Worm (Caenorhabditis elegans) whole organism, early embryonic: ENCODE measurements around the gene srw-127.

Experiments used
- B0310.2 ChIP-seq: sonication (generic microtip); optimal IDR thresholded peaks from 2 replicates; lab custom pipeline; 2016; ENCODE audit warnings: mild to moderate bottlenecking, missing genetic modification characterization, missing compliant biosample characterization
- F13C5.2 ChIP-seq: sonication (generic microtip); optimal IDR thresholded peaks from 2 replicates; lab custom pipeline; 2017; ENCODE audit warnings: mild to moderate bottlenecking, missing genetic modification characterization, inconsistent platforms, missing compliant biosample characterization
- aly-1 ChIP-seq: sonication (generic microtip); optimal IDR thresholded peaks from 2 replicates; lab custom pipeline; 2016; ENCODE audit warnings: missing genetic modification characterization, missing compliant biosample characterization
- ama-1 ChIP-seq: fragments of 150-350 bp; optimal IDR thresholded peaks from 2 replicates; lab custom pipeline; 2014
- ceh-13 ChIP-seq: fragments of 200-800 bp; sonication (Bioruptor generic); optimal IDR thresholded peaks from 2 replicates; lab custom pipeline; 2018; ENCODE audit warnings: mild to moderate bottlenecking, missing genetic modification characterization, missing compliant biosample characterization
- ceh-36 ChIP-seq: sonication (generic microtip); optimal IDR thresholded peaks from 2 replicates; lab custom pipeline; 2016; ENCODE audit warnings: missing genetic modification characterization, inconsistent platforms, missing compliant biosample characterization
- ets-7 ChIP-seq: sonication (generic microtip); optimal IDR thresholded peaks from 2 replicates; lab custom pipeline; 2016; ENCODE audit warnings: missing genotype, missing genetic modification characterization, missing compliant biosample characterization
- flt-1 ChIP-seq: fragments of 200-800 bp; sonication (Bioruptor generic); IDR thresholded peaks from 2 replicates; pipeline ENCODE4 v1.3.6; 2022; ENCODE audit warnings: missing genetic modification characterization, missing compliant biosample characterization
- hmbx-1 ChIP-seq: sonication (generic microtip); optimal IDR thresholded peaks from 2 replicates; lab custom pipeline; 2016; ENCODE audit warnings: mild to moderate bottlenecking, missing genetic modification characterization, missing compliant biosample characterization
- hmg-4 ChIP-seq: fragments of 200-800 bp; sonication (Bioruptor generic); optimal IDR thresholded peaks from 2 replicates; lab custom pipeline; 2018; ENCODE audit warnings: mild to moderate bottlenecking, missing genetic modification characterization, missing compliant biosample characterization
- hnd-1 ChIP-seq: sonication (generic microtip); optimal IDR thresholded peaks from 2 replicates; lab custom pipeline; 2016; ENCODE audit warnings: missing genetic modification characterization, missing compliant biosample characterization
- pes-1 ChIP-seq: fragments of 200-800 bp; sonication (Bioruptor generic); IDR thresholded peaks from 2 replicates; pipeline ENCODE4 v1.3.6; 2022; ENCODE audit warnings: missing genetic modification reagents, missing genetic modification characterization, missing compliant biosample characterization
- scrt-1 ChIP-seq: fragments of 200-800 bp; sonication (Bioruptor generic); IDR thresholded peaks from 2 replicates; pipeline ENCODE4 v1.3.6; 2022; ENCODE audit warnings: missing genetic modification characterization, missing compliant biosample characterization
- sea-1 ChIP-seq: fragments of 200-800 bp; sonication (Bioruptor generic); conservative IDR thresholded peaks from 2 replicates; pipeline ENCODE4 v1.3.6; 2022; ENCODE audit warnings: missing genetic modification characterization, missing compliant biosample characterization
- tbx-11 ChIP-seq: fragments of 200-800 bp; sonication (Bioruptor generic); IDR thresholded peaks from 2 replicates; pipeline ENCODE4 v1.3.6; 2022; ENCODE audit warnings: missing genetic modification characterization, missing compliant biosample characterization
- tbx-37 ChIP-seq: fragments of 200-800 bp; sonication (Bioruptor generic); conservative IDR thresholded peaks from 2 replicates; pipeline ENCODE4 v1.3.6; 2022; ENCODE audit warnings: missing genetic modification reagents, missing genetic modification characterization, missing compliant biosample characterization
- tra-4 ChIP-seq: sonication (generic microtip); optimal IDR thresholded peaks from 2 replicates; lab custom pipeline; 2017; ENCODE audit warnings: missing genetic modification characterization, missing compliant biosample characterization

srw-127 gene

ce11 chrV:6987673-6988072 is 25.0 kb upstream of the srw-127 start, which contains the start of gene nhr-139:
Gene nhr-139, minus strand, starts transcription at chrV:6987773.
- TF ChIP-seq ceh-13 (GFP tag; lab: Kevin White, UChicago), result no peak
- no peak for TF ChIP-seq flt-1
- TF ChIP-seq aly-1 (tag; lab: Kevin White, UChicago), result no peak
- TF ChIP-seq hnd-1 (tag; lab: Kevin White, UChicago), result no peak
- TF ChIP-seq sea-1 (GFP tag; lab: Robert Waterston, UW), result no peak
- no peak for TF ChIP-seq ets-7
- TF ChIP-seq scrt-1 (GFP tag; lab: Robert Waterston, UW), result no peak
- no peak for TF ChIP-seq F13C5.2 (tag; lab: Kevin White, UChicago)
- no peak for TF ChIP-seq tbx-37

ce11 chrV:6989626-6990138 is 23.0 kb upstream of the srw-127 start, which contains the start of gene nhr-140:
Gene nhr-140, minus strand, starts transcription at chrV:6989676.
- TF ChIP-seq sea-1 (GFP tag; lab: Robert Waterston, UW), result no peak
- TF ChIP-seq F13C5.2 (tag; lab: Kevin White, UChicago), result no peak
- TF ChIP-seq ceh-13 (GFP tag; lab: Kevin White, UChicago), result no peak
- TF ChIP-seq B0310.2 (tag; lab: Kevin White, UChicago), result no peak
- TF ChIP-seq pes-1 (GFP tag; lab: Robert Waterston, UW), result no peak
- TF ChIP-seq ets-7, result no peak
- no peak for TF ChIP-seq hmbx-1 (tag; lab: Kevin White, UChicago)
- no peak for TF ChIP-seq hnd-1 (tag; lab: Kevin White, UChicago)
- TF ChIP-seq tbx-11 (GFP tag; lab: Robert Waterston, UW), result no peak
- TF ChIP-seq ama-1 (lab: Kevin White, UChicago), result no peak
- no peak for TF ChIP-seq tra-4 (tag; lab: Kevin White, UChicago)
- TF ChIP-seq flt-1, result no peak
- no peak for TF ChIP-seq tbx-37
- no peak for TF ChIP-seq aly-1 (tag; lab: Kevin White, UChicago)
- TF ChIP-seq scrt-1 (GFP tag; lab: Robert Waterston, UW), result no peak

ce11 chrV:6991771-6992170 is 20.9 kb upstream of the srw-127 start, which contains the start of gene nhr-162:
Gene nhr-162, minus strand, starts transcription at chrV:6991871.
- TF ChIP-seq tra-4 (tag; lab: Kevin White, UChicago), result no peak
- TF ChIP-seq pes-1 (GFP tag; lab: Robert Waterston, UW), result no peak

DNA sequence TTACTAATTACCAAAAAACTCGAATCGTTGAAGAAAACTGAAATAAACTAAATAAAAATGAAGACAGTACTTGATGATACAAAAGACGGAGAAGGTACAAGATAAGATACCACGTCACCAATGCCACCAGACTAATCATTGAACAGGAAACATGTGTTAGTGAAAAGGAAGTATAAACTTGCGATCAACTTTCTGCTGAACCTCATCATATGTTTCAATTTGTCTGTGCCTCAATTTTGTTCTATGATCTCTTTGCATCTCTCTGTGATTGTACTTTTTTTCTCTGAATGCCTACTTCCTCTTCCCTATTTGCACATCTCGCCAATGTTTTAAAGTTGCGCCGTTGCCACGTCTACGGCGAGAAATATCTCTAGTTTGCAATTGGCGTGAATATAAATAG is 18.7 kb upstream of the srw-127 start:
- TF ChIP-seq pes-1 (GFP tag; lab: Robert Waterston, UW) (no peak), ets-7 (no peak), flt-1 (no peak), ceh-13 (GFP tag; lab: Kevin White, UChicago) (no peak), aly-1 (tag; lab: Kevin White, UChicago) (no peak), B0310.2 (tag; lab: Kevin White, UChicago) (no peak), tbx-11 (GFP tag; lab: Robert Waterston, UW) (no peak), hmg-4 (no peak), ceh-36 (tag; lab: Kevin White, UChicago) (no peak), hnd-1 (tag; lab: Kevin White, UChicago) (no peak), hmbx-1 (tag; lab: Kevin White, UChicago) (no peak), tra-4 (tag; lab: Kevin White, UChicago) (no peak), scrt-1 (GFP tag; lab: Robert Waterston, UW) (no peak), F13C5.2 (tag; lab: Kevin White, UChicago) (no peak), ama-1 (lab: Kevin White, UChicago) (no peak), sea-1 (GFP tag; lab: Robert Waterston, UW) (no peak), tbx-37 (no peak)

ce11 chrV:6997041-6997552 is 15.6 kb upstream of the srw-127 start, which contains the start of gene nhr-107:
Gene nhr-107, minus strand, starts transcription at chrV:6997091.
- TF ChIP-seq hmg-4, result no peak

DNA sequence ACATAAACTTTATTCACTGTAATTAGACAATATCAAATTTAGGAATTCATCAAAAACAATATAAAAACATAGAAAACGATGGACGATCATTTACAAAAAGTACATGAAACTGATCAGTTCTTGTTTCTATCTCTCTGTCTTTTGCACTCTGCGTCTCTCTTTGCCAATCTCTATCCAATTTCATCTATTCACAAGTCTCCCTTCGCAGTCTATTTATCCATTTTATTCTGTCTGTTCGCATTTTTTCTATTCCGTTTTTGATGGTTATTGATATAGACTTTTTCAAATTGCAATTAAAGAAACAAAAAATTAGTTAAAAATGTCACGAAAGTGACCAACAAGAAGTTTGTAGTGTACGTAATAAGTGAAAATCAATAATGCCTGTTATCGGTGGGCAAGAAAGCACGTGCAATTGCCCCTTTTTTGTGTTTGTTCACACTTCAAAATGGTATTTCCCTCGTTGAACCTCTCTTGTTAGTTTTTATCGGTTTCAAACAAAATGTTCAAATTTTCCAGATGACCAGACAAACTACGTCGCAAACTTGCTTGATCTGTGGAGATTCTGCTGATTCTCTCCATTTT is 14.3 kb upstream of the srw-127 start, which contains the start of gene nhr-42:
nhr-42 (plus strand) TSS at position 517 of the 582 bp plus-strand sequence.
- TF ChIP-seq pes-1 (GFP tag; lab: Robert Waterston, UW), result no peak
- TF ChIP-seq F13C5.2 (tag; lab: Kevin White, UChicago), result no peak
- no peak for TF ChIP-seq ceh-13 (GFP tag; lab: Kevin White, UChicago)
- no peak for TF ChIP-seq flt-1
- no peak for TF ChIP-seq ceh-36 (tag; lab: Kevin White, UChicago)
- TF ChIP-seq aly-1 (tag; lab: Kevin White, UChicago), result no peak
- TF ChIP-seq ets-7, result no peak
- TF ChIP-seq B0310.2 (tag; lab: Kevin White, UChicago), result no peak
- no peak for TF ChIP-seq hmg-4

ce11 chrV:7000734-7001133 is 12.0 kb upstream of the srw-127 start:
- no peak for TF ChIP-seq tbx-37
- no peak for TF ChIP-seq ama-1 (lab: Kevin White, UChicago)
- no peak for TF ChIP-seq B0310.2 (tag; lab: Kevin White, UChicago)
- TF ChIP-seq F13C5.2 (tag; lab: Kevin White, UChicago), result no peak
- no peak for TF ChIP-seq tra-4 (tag; lab: Kevin White, UChicago)
- no peak for TF ChIP-seq flt-1
- TF ChIP-seq ceh-36 (tag; lab: Kevin White, UChicago), result no peak
- TF ChIP-seq hmbx-1 (tag; lab: Kevin White, UChicago), result no peak
- TF ChIP-seq tbx-11 (GFP tag; lab: Robert Waterston, UW), result no peak
- no peak for TF ChIP-seq hmg-4
- no peak for TF ChIP-seq ets-7
- TF ChIP-seq pes-1 (GFP tag; lab: Robert Waterston, UW), result no peak
- TF ChIP-seq scrt-1 (GFP tag; lab: Robert Waterston, UW), result no peak
- TF ChIP-seq hnd-1 (tag; lab: Kevin White, UChicago), result no peak
- TF ChIP-seq aly-1 (tag; lab: Kevin White, UChicago), result no peak
- TF ChIP-seq sea-1 (GFP tag; lab: Robert Waterston, UW), result no peak
- no peak for TF ChIP-seq ceh-13 (GFP tag; lab: Kevin White, UChicago)
